Worm (Caenorhabditis elegans): Measurements from ENCODE around the gene T02G5.14.

- TF ChIP-seq flt-1 (GFP tag; IDR thresholded peaks at IDR 0.05) (no peak), T22C8.4 (GFP tag; IDR thresholded peaks at IDR 0.05) (no peak), ztf-29 (GFP tag; IDR thresholded peaks at IDR 0.05) (no peak), ref-1 (GFP tag; conservative IDR thresholded peaks at IDR 0.05) (no peak), cog-1 (tag; optimal IDR thresholded peaks at IDR 0.05) (no peak), klf-2 (GFP tag; conservative IDR thresholded peaks at IDR 0.05) (no peak), tab-1 (GFP tag; IDR thresholded peaks at IDR 0.05) (no peak)
These were observed 25.8 kb downstream of the T02G5.14 start, which contains the start of gene F10E7.9 for ce11 chrII:7109956-7110355.

All from whole organism, midembryonic.